Fruit fly (Drosophila melanogaster): ENCODE results near the gene sima.

Gene sima

dm6 chr3R:30021559-30022451 is 36.3 kb upstream of the sima start, which contains the start of gene Mgat2:
Mgat2 (minus strand) TSS chr3R:30022221.
- TF ChIP-seq N (GFP tag; optimal IDR thresholded peaks at IDR 0.05): no peak
- TF ChIP-seq Dif (GFP tag; optimal IDR thresholded peaks at IDR 0.05; ENCODE audit: partially characterized antibody): peak; percentile 81
- no peak for TF ChIP-seq Rel (GFP tag; optimal IDR thresholded peaks at IDR 0.05)
- peak; percentile 70 for TF ChIP-seq Rel (tag; optimal IDR thresholded peaks at IDR 0.05)
- TF ChIP-seq Myc (optimal IDR thresholded peaks at IDR 0.05): no peak
- peak; percentile 26 for TF ChIP-seq Vsx2 (GFP tag; optimal IDR thresholded peaks at IDR 0.05; ENCODE audit: partially characterized antibody)
- TF ChIP-seq Sp1 (GFP tag; optimal IDR thresholded peaks at IDR 0.05): peak; percentile 57
- TF ChIP-seq Jra (GFP tag; optimal IDR thresholded peaks at IDR 0.05): peak; percentile 59
- TF ChIP-seq br (GFP tag; optimal IDR thresholded peaks at IDR 0.05): peak; percentile 19
- TF ChIP-seq psq (GFP tag; optimal IDR thresholded peaks at IDR 0.05): peak; percentile 11
- TF ChIP-seq dl (GFP tag; optimal IDR thresholded peaks at IDR 0.05; ENCODE audit: insufficient read depth in 1 of 2, partially characterized antibody in 2 of 2): peak in 1 of 2 experiments; percentile 41

- TF ChIP-seq Hr78 (GFP tag; optimal IDR thresholded peaks at IDR 0.05) (peak; percentile 23), usp (GFP tag; optimal IDR thresholded peaks at IDR 0.05) (no peak), Myc (optimal IDR thresholded peaks at IDR 0.05) (peak; percentile 72)
Observed at dm6 chr3R:30022452-30023028, 35.6 kb upstream of the sima start, which contains the start of the genes RpS28a and Axn. RpS28a (minus strand) TSS chr3R:30022648. Axn (plus strand) TSS chr3R:30022842.

- TF ChIP-seq Vsx2 (GFP tag; optimal IDR thresholded peaks at IDR 0.05; ENCODE audit: partially characterized antibody): no peak
- TF ChIP-seq fru (GFP tag; optimal IDR thresholded peaks at IDR 0.05): no peak
Observed at dm6 chr3R:30023445-30023844, 34.7 kb upstream of the sima start.

- TF ChIP-seq foxo (GFP tag; optimal IDR thresholded peaks at IDR 0.05) (no peak), HLH106 (tag; optimal IDR thresholded peaks at IDR 0.05) (no peak), tai (GFP tag; optimal IDR thresholded peaks at IDR 0.05) (no peak), lola (GFP tag; optimal IDR thresholded peaks at IDR 0.05) (no peak), ey (GFP tag; optimal IDR thresholded peaks at IDR 0.05) (no peak), jim (GFP tag; optimal IDR thresholded peaks at IDR 0.05) (no peak)
Observed at dm6 chr3R:30030061-30030460, 28.1 kb upstream of the sima start.

dm6 chr3R:30032281-30032680 is 25.8 kb upstream of the sima start:
- TF ChIP-seq dsf (GFP tag; optimal IDR thresholded peaks at IDR 0.05; ENCODE audit: borderline replicate concordance) (no peak), CG9705 (GFP tag; optimal IDR thresholded peaks at IDR 0.05) (no peak), usp (GFP tag; optimal IDR thresholded peaks at IDR 0.05) (no peak), Dif (GFP tag; optimal IDR thresholded peaks at IDR 0.05; ENCODE audit: partially characterized antibody) (no peak), Hr78 (GFP tag; optimal IDR thresholded peaks at IDR 0.05) (no peak), pan (optimal IDR thresholded peaks at IDR 0.05) (no peak), GATAd (GFP tag; optimal IDR thresholded peaks at IDR 0.05) (no peak)

- TF ChIP-seq sage (GFP tag; optimal IDR thresholded peaks at IDR 0.05) (no peak), Myc (optimal IDR thresholded peaks at IDR 0.05) (no peak), jim (GFP tag; optimal IDR thresholded peaks at IDR 0.05) (no peak), tai (GFP tag; optimal IDR thresholded peaks at IDR 0.05) (no peak), pan (optimal IDR thresholded peaks at IDR 0.05) (no peak), Rel (GFP tag; optimal IDR thresholded peaks at IDR 0.05) (no peak), Rel (tag; optimal IDR thresholded peaks at IDR 0.05) (no peak), CG32264 (GFP tag; optimal IDR thresholded peaks at IDR 0.05) (no peak), CrebA (GFP tag; optimal IDR thresholded peaks at IDR 0.05; ENCODE audit: borderline replicate concordance) (no peak), OdsH (GFP tag; optimal IDR thresholded peaks at IDR 0.05) (no peak), Dif (GFP tag; optimal IDR thresholded peaks at IDR 0.05; ENCODE audit: partially characterized antibody) (no peak), sv (GFP tag; optimal IDR thresholded peaks at IDR 0.05) (no peak), HLH106 (tag; optimal IDR thresholded peaks at IDR 0.05) (no peak), Hr78 (GFP tag; optimal IDR thresholded peaks at IDR 0.05) (no peak), usp (GFP tag; optimal IDR thresholded peaks at IDR 0.05) (no peak)
Observed at dm6 chr3R:30036609-30037008, 21.5 kb upstream of the sima start, which contains the start of gene ZIPIC. ZIPIC (minus strand) TSS chr3R:30036870.
